Fruit fly (Drosophila melanogaster): Measurements from ENCODE around the gene CG43376.

CG43376 gene

DNA sequence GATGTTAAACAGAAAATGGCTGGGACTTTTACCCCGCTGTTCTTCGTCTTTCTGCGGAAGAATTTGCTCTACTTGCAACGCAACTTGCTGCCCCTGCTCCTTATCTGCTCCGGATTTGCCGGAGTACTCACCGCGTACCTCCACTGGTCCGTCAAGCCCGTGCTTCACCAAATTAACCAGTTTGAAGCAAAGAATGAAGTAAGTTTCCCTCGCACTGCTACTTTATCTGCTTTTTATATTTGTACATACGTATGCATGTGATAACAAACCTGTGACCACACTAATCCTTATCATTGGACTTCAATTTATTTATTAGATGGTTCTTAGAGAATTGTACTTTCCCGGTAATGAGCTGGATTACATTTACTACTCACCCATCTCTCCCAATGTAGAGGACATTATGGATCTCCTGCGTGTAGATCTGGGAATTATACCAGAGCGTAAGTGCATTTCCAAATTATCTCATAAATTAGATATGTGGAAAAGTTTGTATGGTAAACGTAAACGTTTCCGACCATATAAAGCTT is 10.4 kb downstream of the CG43376 start, which contains the start of gene CG16890 (continued):
- TF ChIP-seq CG2120 (GFP tag; optimal IDR thresholded peaks at IDR 0.05): no peak
- no peak for TF ChIP-seq Dp (GFP tag; optimal IDR thresholded peaks at IDR 0.05)
- TF ChIP-seq CG34422 (GFP tag; IDR thresholded peaks at IDR 0.05): peak; percentile 6; the same call in 1 of the 3 replicates
- no peak for TF ChIP-seq eyg (GFP tag; optimal IDR thresholded peaks at IDR 0.05)
- TF ChIP-seq HLH4C (GFP tag; IDR thresholded peaks at IDR 0.05; ENCODE audit: partially characterized antibody): peak; percentile 53; the same call in 2 of the 3 replicates
- peak; percentile 14 for TF ChIP-seq CG4617 (GFP tag; optimal IDR thresholded peaks at IDR 0.05; ENCODE audit: borderline replicate concordance)
- TF ChIP-seq CG3995 (GFP tag; optimal IDR thresholded peaks at IDR 0.05): peak; percentile 81
- TF ChIP-seq mam (GFP tag; optimal IDR thresholded peaks at IDR 0.05): no peak
- TF ChIP-seq pzg (GFP tag; optimal IDR thresholded peaks at IDR 0.05): peak; percentile 7

DNA sequence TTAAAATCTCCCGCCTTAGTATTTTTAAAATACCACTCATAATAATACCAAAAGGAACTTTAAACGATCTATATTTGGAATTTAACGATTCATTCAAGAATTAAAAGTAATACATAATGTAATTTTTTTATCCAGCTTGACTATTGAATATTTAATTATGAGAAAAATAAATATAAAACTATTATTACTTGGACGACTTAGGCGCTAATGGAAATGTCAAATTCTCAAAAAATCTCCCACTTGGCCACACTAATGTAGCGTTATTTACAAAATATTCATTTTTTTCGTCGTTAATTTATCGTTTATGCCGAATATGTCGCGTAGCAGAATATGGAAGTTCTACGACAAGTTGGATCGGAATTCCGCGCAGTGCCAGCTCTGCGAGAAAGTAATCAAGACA is 16.9 kb downstream of the CG43376 start, which contains the start of gene CG16863:
CG16863 (plus strand) TSS at position 245 of the 400 bp plus-strand sequence.
- TF ChIP-seq CG10267 (tag; optimal IDR thresholded peaks at IDR 0.05): peak; percentile 75
- no peak for TF ChIP-seq Awh (GFP tag; IDR thresholded peaks at IDR 0.05)
- TF ChIP-seq MESR4 (GFP tag; optimal IDR thresholded peaks at IDR 0.05): no peak
- TF ChIP-seq Myb (GFP tag; optimal IDR thresholded peaks at IDR 0.05): peak; percentile 56
- peak; percentile 49 for TF ChIP-seq CG17359 (tag; optimal IDR thresholded peaks at IDR 0.05)
- no peak for TF ChIP-seq ase (GFP tag; IDR thresholded peaks at IDR 0.05)
- no peak for TF ChIP-seq sim (GFP tag; IDR thresholded peaks at IDR 0.05)
- TF ChIP-seq MBD-R2 (GFP tag; IDR thresholded peaks at IDR 0.05): 0 out of 2 replicates have a peak, but pooled peaks have one; percentile 38
- TF ChIP-seq gfzf (GFP tag; optimal IDR thresholded peaks at IDR 0.05): peak; percentile 66
- peak; percentile 17 for TF ChIP-seq CG17829 (tag; optimal IDR thresholded peaks at IDR 0.05)
- no peak for TF ChIP-seq CG2712 (tag; optimal IDR thresholded peaks at IDR 0.05)
- TF ChIP-seq stwl (tag; optimal IDR thresholded peaks at IDR 0.05): peak; percentile 47
- TF ChIP-seq pzg (GFP tag; optimal IDR thresholded peaks at IDR 0.05): peak; percentile 28
- peak; percentile 14 for TF ChIP-seq BEAF-32 (GFP tag; optimal IDR thresholded peaks at IDR 0.05)
- peak; percentile 82 for TF ChIP-seq E2f2 (GFP tag; IDR thresholded peaks at IDR 0.05)
- no peak for TF ChIP-seq CG4360 (GFP tag; IDR thresholded peaks at IDR 0.05)
- TF ChIP-seq Dp (GFP tag; optimal IDR thresholded peaks at IDR 0.05): peak; percentile 73
- TF ChIP-seq phol (tag; optimal IDR thresholded peaks at IDR 0.05): peak; percentile 2
- TF ChIP-seq trem (tag; optimal IDR thresholded peaks at IDR 0.05): peak; percentile 28
- no peak for TF ChIP-seq ara (GFP tag; IDR thresholded peaks at IDR 0.05)
- TF ChIP-seq sima (GFP tag; optimal IDR thresholded peaks at IDR 0.05): no peak
- peak; percentile 33 for TF ChIP-seq CG14710 (tag; optimal IDR thresholded peaks at IDR 0.05)
- TF ChIP-seq CG9797 (GFP tag; optimal IDR thresholded peaks at IDR 0.05): peak; percentile 51

DNA sequence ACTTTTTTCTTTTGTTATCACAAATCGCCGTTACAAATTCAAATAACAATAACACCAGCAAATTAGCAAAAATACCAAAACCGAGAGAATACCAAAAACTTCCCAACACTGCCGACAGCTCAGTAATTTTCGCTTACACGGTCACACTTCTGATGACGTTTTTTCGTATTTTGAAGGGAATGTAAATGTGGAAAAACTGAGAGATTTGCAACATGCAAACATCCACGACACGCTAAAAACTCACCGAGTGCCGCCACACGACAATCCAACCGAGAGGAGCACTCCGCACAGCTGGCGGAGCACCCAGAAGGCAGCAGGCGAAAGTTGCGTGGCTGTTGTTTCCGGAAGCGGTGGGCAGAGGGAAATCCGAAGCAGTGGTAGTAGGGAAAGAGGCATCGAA is 19.6 kb downstream of the CG43376 start, which contains the start of gene Sec71:
Sec71 (plus strand) TSS at position 117 of the 400 bp plus-strand sequence.
- TF ChIP-seq Bteb2 (GFP tag; optimal IDR thresholded peaks at IDR 0.05): no peak
- TF ChIP-seq mam (GFP tag; optimal IDR thresholded peaks at IDR 0.05): no peak
- no peak for TF ChIP-seq CG11504 (tag; optimal IDR thresholded peaks at IDR 0.05)
- TF ChIP-seq so (GFP tag; IDR thresholded peaks at IDR 0.05): no peak
- TF ChIP-seq CG3847 (GFP tag; IDR thresholded peaks at IDR 0.05): peak; percentile 31; the same call in 1 of the 2 replicates
- no peak for TF ChIP-seq CkIIα-i1 (GFP tag; IDR thresholded peaks at IDR 0.05)
- TF ChIP-seq B-H1 (GFP tag; IDR thresholded peaks at IDR 0.05): no peak
- TF ChIP-seq Dip2 (GFP tag; IDR thresholded peaks at IDR 0.05): no peak
- no peak for TF ChIP-seq CG1647 (GFP tag; optimal IDR thresholded peaks at IDR 0.05)
- TF ChIP-seq bsh (GFP tag; optimal IDR thresholded peaks at IDR 0.05): no peak
- no peak for TF ChIP-seq maf-S (GFP tag; optimal IDR thresholded peaks at IDR 0.05)
- no peak for TF ChIP-seq Poxn (GFP tag; IDR thresholded peaks at IDR 0.05)
- TF ChIP-seq jing (GFP tag; optimal IDR thresholded peaks at IDR 0.05): no peak
- TF ChIP-seq bab2 (GFP tag; optimal IDR thresholded peaks at IDR 0.05): no peak
- TF ChIP-seq Drgx (GFP tag; IDR thresholded peaks at IDR 0.05): 0 out of 2 replicates have a peak, but pooled peaks have one; percentile 12
- no peak for TF ChIP-seq CG7839 (tag; optimal IDR thresholded peaks at IDR 0.05)
- no peak for TF ChIP-seq croc (GFP tag; conservative IDR thresholded peaks at IDR 0.05)
- TF ChIP-seq sens-2 (GFP tag; IDR thresholded peaks at IDR 0.05): no peak
- TF ChIP-seq Rfx (GFP tag; IDR thresholded peaks at IDR 0.05): no peak
- TF ChIP-seq CG12219 (GFP tag; optimal IDR thresholded peaks at IDR 0.05): no peak

Data from whole organism, embryonic.